Worm (Caenorhabditis elegans) whole organism, midembryonic: Measurements from ENCODE around the gene srd-46.

ENCODE experiments used
- T22C8.4 ChIP-seq: fragments of 200-800 bp; sonication (Bioruptor generic); IDR thresholded peaks from 2 replicates; pipeline ENCODE4 v1.3.6; 2022; ENCODE audit warnings: missing genetic modification characterization, missing compliant biosample characterization
- flt-1 ChIP-seq: fragments of 200-800 bp; sonication (Bioruptor generic); IDR thresholded peaks from 2 replicates; pipeline ENCODE4 v1.3.6; 2022; ENCODE audit warnings: missing genetic modification characterization, missing compliant biosample characterization
- klf-2 ChIP-seq: fragments of 200-800 bp; sonication (Bioruptor generic); conservative IDR thresholded peaks from 2 replicates; pipeline ENCODE4 v1.3.6; 2022; ENCODE audit warnings: missing genetic modification reagents, missing genetic modification characterization, missing compliant biosample characterization
- med-1 ChIP-seq: sonication (generic microtip); optimal IDR thresholded peaks from 2 replicates; lab custom pipeline; 2017; ENCODE audit warnings: missing genetic modification characterization, mild to moderate bottlenecking, missing compliant biosample characterization, antibody characterized with exemption, missing genetic modification reagents; ENCODE audit not compliant: insufficient read depth
- ref-1 ChIP-seq: fragments of 200-800 bp; sonication (Bioruptor generic); conservative IDR thresholded peaks from 2 replicates; pipeline ENCODE4 v1.3.6; 2022; ENCODE audit warnings: missing genetic modification reagents, missing genetic modification characterization, missing compliant biosample characterization
- tab-1 ChIP-seq: fragments of 200-800 bp; sonication (Bioruptor generic); IDR thresholded peaks from 2 replicates; pipeline ENCODE4 v1.3.6; 2022; ENCODE audit warnings: missing genetic modification characterization, missing compliant biosample characterization
- ztf-23 ChIP-seq: fragments of 200-800 bp; sonication (Bioruptor generic); IDR thresholded peaks from 2 replicates; pipeline ENCODE4 v1.3.6; 2022; ENCODE audit warnings: missing genetic modification reagents, missing genetic modification characterization, missing compliant biosample characterization
- ztf-29 ChIP-seq: fragments of 200-800 bp; sonication (Bioruptor generic); IDR thresholded peaks from 2 replicates; pipeline ENCODE4 v1.3.6; 2022; ENCODE audit warnings: missing genetic modification reagents, missing genetic modification characterization, missing compliant biosample characterization

ce11 chrX:12298324-12298723 is 33.6 kb upstream of the srd-46 start, which contains the start of gene W06D11.3:
- TF ChIP-seq ztf-23 (no peak), tab-1 (GFP tag; lab: Robert Waterston, UW) (no peak), flt-1 (GFP tag; lab: Robert Waterston, UW) (no peak), T22C8.4 (GFP tag; lab: Robert Waterston, UW) (no peak), med-1 (no peak), ztf-29 (no peak), klf-2 (GFP tag; lab: Robert Waterston, UW) (no peak), ref-1 (GFP tag; lab: Robert Waterston, UW) (no peak)
